Fruit fly (Drosophila melanogaster): ENCODE measurements around the gene GstD1.
A peak's percentile ranks its signal among the peaks of the same experiment; 100 is the strongest.

GstD1 gene

dm6 chr3R:12347659-12348058, 21.4 kb downstream of the GstD1 start (continued):
- no peak for TF ChIP-seq gro (GFP tag; optimal IDR thresholded peaks at IDR 0.05)
- no peak for TF ChIP-seq bab2 (GFP tag; optimal IDR thresholded peaks at IDR 0.05)
- no peak for TF ChIP-seq NFAT (GFP tag; IDR thresholded peaks at IDR 0.05)
- TF ChIP-seq gsb-n (tag; optimal IDR thresholded peaks at IDR 0.05): no peak
- TF ChIP-seq Nf-YC (tag; optimal IDR thresholded peaks at IDR 0.05): peak; percentile 91
- no peak for TF ChIP-seq Ssrp (tag; optimal IDR thresholded peaks at IDR 0.05)
- TF ChIP-seq stwl (tag; optimal IDR thresholded peaks at IDR 0.05): no peak
- TF ChIP-seq Blimp-1 (GFP tag; optimal IDR thresholded peaks at IDR 0.05): no peak
- TF ChIP-seq CG9797 (GFP tag; optimal IDR thresholded peaks at IDR 0.05): no peak
- no peak for TF ChIP-seq CG1792 (GFP tag; optimal IDR thresholded peaks at IDR 0.05)
- peak; percentile 27 for TF ChIP-seq sens (GFP tag)
- TF ChIP-seq Xbp1 (GFP tag; optimal IDR thresholded peaks at IDR 0.05): no peak
- no peak for TF ChIP-seq h (optimal IDR thresholded peaks at IDR 0.05)
- TF ChIP-seq Chrac-16 (GFP tag; optimal IDR thresholded peaks at IDR 0.05): no peak
- TF ChIP-seq CG13123 (GFP tag; optimal IDR thresholded peaks at IDR 0.05): no peak
- no peak for TF ChIP-seq CG14667 (GFP tag; IDR thresholded peaks at IDR 0.05)
- TF ChIP-seq Rx (GFP tag; IDR thresholded peaks at IDR 0.05): no peak
- no peak for TF ChIP-seq CG6813 (GFP tag; optimal IDR thresholded peaks at IDR 0.05)
- no peak for TF ChIP-seq az2 (GFP tag; optimal IDR thresholded peaks at IDR 0.05)
- no peak for TF ChIP-seq kni (GFP tag; optimal IDR thresholded peaks at IDR 0.05)
- TF ChIP-seq pros (GFP tag; optimal IDR thresholded peaks at IDR 0.05): no peak
- TF ChIP-seq Sox102F (GFP tag; optimal IDR thresholded peaks at IDR 0.05): no peak
- no peak for TF ChIP-seq CG13287 (GFP tag; IDR thresholded peaks at IDR 0.05; ENCODE audit: partially characterized antibody)

dm6 chr3R:12345989-12346388, 23.1 kb downstream of the GstD1 start:
- TF ChIP-seq phol (tag; optimal IDR thresholded peaks at IDR 0.05) (peak; percentile 41), dmrt11E (tag; optimal IDR thresholded peaks at IDR 0.05) (peak; percentile 10), CG14710 (tag; optimal IDR thresholded peaks at IDR 0.05) (peak; percentile 19), D (optimal IDR thresholded peaks at IDR 0.05) (no peak), D (GFP tag; optimal IDR thresholded peaks at IDR 0.05) (peak; percentile 26), CG4360 (GFP tag; IDR thresholded peaks at IDR 0.05) (no peak), CG2712 (tag; optimal IDR thresholded peaks at IDR 0.05) (peak; percentile 63), nmo (GFP tag; optimal IDR thresholded peaks at IDR 0.05) (peak; percentile 15), Blimp-1 (GFP tag; optimal IDR thresholded peaks at IDR 0.05) (peak; percentile 51), CG4820 (GFP tag; optimal IDR thresholded peaks at IDR 0.05) (peak; percentile 0), gem (tag; optimal IDR thresholded peaks at IDR 0.05) (peak; percentile 60), CG11504 (tag; optimal IDR thresholded peaks at IDR 0.05) (peak; percentile 58), Atf-2 (GFP tag; optimal IDR thresholded peaks at IDR 0.05) (no peak), Oli (tag; optimal IDR thresholded peaks at IDR 0.05) (peak; percentile 8), sens (GFP tag) (peak; percentile 30), Abd-B (GFP tag; optimal IDR thresholded peaks at IDR 0.05) (no peak), Hr51 (GFP tag; optimal IDR thresholded peaks at IDR 0.05) (peak in 1 of 2 experiments; percentile 20), grau (tag; optimal IDR thresholded peaks at IDR 0.05) (peak; percentile 34), fd102C (GFP tag; optimal IDR thresholded peaks at IDR 0.05) (no peak), CG17829 (tag; optimal IDR thresholded peaks at IDR 0.05) (peak; percentile 33), fd96Cb (tag; optimal IDR thresholded peaks at IDR 0.05) (peak; percentile 23), CG7556 (GFP tag; optimal IDR thresholded peaks at IDR 0.05) (peak; percentile 14), CG17361 (GFP tag; IDR thresholded peaks at IDR 0.05) (0 out of 3 replicates have a peak, but pooled peaks have one; percentile 36), CG12104 (GFP tag; optimal IDR thresholded peaks at IDR 0.05) (peak; percentile 12), CG3995 (GFP tag; optimal IDR thresholded peaks at IDR 0.05) (no peak), HHEX (GFP tag; optimal IDR thresholded peaks at IDR 0.05) (no peak), CG1233 (GFP tag; optimal IDR thresholded peaks at IDR 0.05) (no peak), D19A (tag; optimal IDR thresholded peaks at IDR 0.05) (peak; percentile 11), CG4424 (GFP tag; optimal IDR thresholded peaks at IDR 0.05) (peak; percentile 2), sna (GFP tag; IDR thresholded peaks at IDR 0.05; ENCODE audit: partially characterized antibody) (no peak)
